Fruit fly (Drosophila melanogaster) whole organism, embryonic: ENCODE measurements around the gene mahe.

Experiments used
- Abd-B ChIP-seq: fragments of 200-800 bp; sonication (Bioruptor generic); optimal IDR thresholded peaks from 2 replicates; lab custom pipeline; 2018; ENCODE audit warnings: missing biosample characterization, mild to moderate bottlenecking, missing genetic modification characterization, moderate library complexity
- Aef1 ChIP-seq: fragments of 200-800 bp; sonication (Bioruptor generic); IDR thresholded peaks from 3 replicates; pipeline ENCODE4 v1.3.6; 2022; ENCODE audit warnings: missing biosample characterization, missing genetic modification characterization
- C15 ChIP-seq: fragments of 200-800 bp; sonication (Bioruptor generic); IDR thresholded peaks from 3 replicates; pipeline ENCODE4 v1.3.6; 2022; ENCODE audit warnings: missing biosample characterization, missing genetic modification characterization
- CG10147 ChIP-seq: fragments of 200-800 bp; sonication (Bioruptor generic); optimal IDR thresholded peaks from 2 replicates; lab custom pipeline; 2019; ENCODE audit warnings: missing biosample characterization, mild to moderate bottlenecking, missing genetic modification characterization, moderate library complexity
- CG10267 ChIP-seq: fragments of 200-800 bp; sonication (Bioruptor generic); optimal IDR thresholded peaks from 2 replicates; lab custom pipeline; 2018; ENCODE audit warnings: missing biosample characterization, mild to moderate bottlenecking, missing genetic modification characterization, moderate library complexity
- CG10274 ChIP-seq: fragments of 200-800 bp; sonication (Bioruptor generic); optimal IDR thresholded peaks from 3 replicates; lab custom pipeline; 2017; ENCODE audit warnings: missing biosample characterization, mild to moderate bottlenecking, missing genetic modification characterization
- CG12391 ChIP-seq: fragments of 200-800 bp; sonication (Bioruptor generic); optimal IDR thresholded peaks from 3 replicates; lab custom pipeline; 2018; ENCODE audit warnings: missing biosample characterization, mild to moderate bottlenecking, missing genetic modification characterization, moderate library complexity
- CG12744 ChIP-seq: fragments of 200-800 bp; sonication (Bioruptor generic); optimal IDR thresholded peaks from 2 replicates; lab custom pipeline; 2016; ENCODE audit warnings: missing biosample characterization, missing genetic modification characterization
- CG14667 ChIP-seq: fragments of 200-800 bp; sonication (Bioruptor generic); IDR thresholded peaks from 2 replicates; pipeline ENCODE4 v1.3.6; 2022; ENCODE audit warnings: missing biosample characterization, missing genetic modification characterization
- CG17612 ChIP-seq: fragments of 200-800 bp; sonication (Bioruptor generic); IDR thresholded peaks from 2 replicates; pipeline ENCODE4 v1.3.6; 2022; ENCODE audit warnings: missing biosample characterization, missing genetic modification characterization
- CG17829 ChIP-seq: fragments of 200-800 bp; optimal IDR thresholded peaks from 2 replicates; lab custom pipeline; 2019; ENCODE audit warnings: missing biosample characterization, mild to moderate bottlenecking, missing genetic modification characterization, moderate library complexity
- CG1792 ChIP-seq: fragments of 200-800 bp; sonication (Bioruptor generic); optimal IDR thresholded peaks from 2 replicates; lab custom pipeline; 2016; ENCODE audit warnings: missing biosample characterization, missing genetic modification characterization
- CG2116 ChIP-seq: fragments of 200-800 bp; sonication (Bioruptor generic); optimal IDR thresholded peaks from 3 replicates; lab custom pipeline; 2018; ENCODE audit warnings: missing biosample characterization, mild to moderate bottlenecking, missing genetic modification characterization
- CG2129 ChIP-seq: fragments of 200-800 bp; sonication (Bioruptor generic); IDR thresholded peaks from 2 replicates; pipeline ENCODE4 v1.3.6; 2022; ENCODE audit warnings: missing biosample characterization, missing genetic modification characterization; ENCODE audit not compliant: partially characterized antibody
- CG30020 ChIP-seq: fragments of 200-800 bp; optimal IDR thresholded peaks from 2 replicates; lab custom pipeline; 2019; ENCODE audit warnings: missing biosample characterization, mild to moderate bottlenecking, missing genetic modification characterization, moderate library complexity
- CG31365 ChIP-seq: fragments of 200-800 bp; sonication (Bioruptor generic); optimal IDR thresholded peaks from 2 replicates; lab custom pipeline; 2018; ENCODE audit warnings: missing biosample characterization, mild to moderate bottlenecking, missing genetic modification characterization
- CG3726 ChIP-seq: fragments of 200-800 bp; sonication (Bioruptor generic); IDR thresholded peaks from 3 replicates; pipeline ENCODE4, ENCODE4 v1.3.6; 2022; ENCODE audit warnings: missing biosample characterization, missing genetic modification characterization
- CG43689 ChIP-seq: fragments of 200-800 bp; sonication (Bioruptor generic); IDR thresholded peaks from 2 replicates; pipeline ENCODE4 v1.3.6; 2022; ENCODE audit warnings: missing biosample characterization, missing genetic modification characterization
- CG4707 ChIP-seq: fragments of 200-800 bp; sonication (Bioruptor generic); optimal IDR thresholded peaks from 2 replicates; lab custom pipeline; 2018; ENCODE audit warnings: missing biosample characterization, mild to moderate bottlenecking, missing genetic modification characterization, moderate library complexity
- CG8765 ChIP-seq: fragments of 200-800 bp; sonication (Bioruptor generic); IDR thresholded peaks from 2 replicates; pipeline ENCODE4 v1.3.6; 2022; ENCODE audit warnings: missing biosample characterization, missing genetic modification characterization
- CG8924 ChIP-seq: fragments of 200-800 bp; optimal IDR thresholded peaks from 3 replicates; lab custom pipeline; 2019; ENCODE audit warnings: missing biosample characterization, mild to moderate bottlenecking, missing genetic modification characterization, moderate library complexity
- CG9215 ChIP-seq: fragments of 200-800 bp; sonication (Bioruptor generic); IDR thresholded peaks from 2 replicates; pipeline ENCODE4 v1.3.6; 2022; ENCODE audit warnings: missing biosample characterization, missing genetic modification characterization
- CG9609 ChIP-seq: fragments of 200-800 bp; sonication (Bioruptor generic); optimal IDR thresholded peaks from 3 replicates; lab custom pipeline; 2016; ENCODE audit warnings: missing biosample characterization, missing genetic modification characterization
- Dek ChIP-seq: fragments of 200-800 bp; sonication (Bioruptor generic); optimal IDR thresholded peaks from 3 replicates; lab custom pipeline; 2019; ENCODE audit warnings: missing biosample characterization, mild to moderate bottlenecking, missing genetic modification characterization, moderate library complexity
- Dip2 ChIP-seq: fragments of 200-800 bp; sonication (Bioruptor generic); IDR thresholded peaks from 2 replicates; pipeline ENCODE4 v1.3.6; 2022; ENCODE audit warnings: missing biosample characterization, missing genetic modification characterization
- HLH3B ChIP-seq: fragments of 200-800 bp; sonication (Bioruptor generic); IDR thresholded peaks from 2 replicates; pipeline ENCODE4 v1.3.6; 2022; ENCODE audit warnings: missing biosample characterization, missing genetic modification characterization
- HLH4C ChIP-seq: fragments of 200-800 bp; sonication (Bioruptor generic); IDR thresholded peaks from 3 replicates; pipeline ENCODE4 v1.3.6; 2022; ENCODE audit warnings: missing biosample characterization, missing genetic modification characterization; ENCODE audit not compliant: partially characterized antibody
- HmgD ChIP-seq: fragments of 200-800 bp; sonication (Bioruptor generic); optimal IDR thresholded peaks from 3 replicates; lab custom pipeline; 2016; ENCODE audit warnings: missing biosample characterization, missing genetic modification characterization
- Myb ChIP-seq: fragments of 200-800 bp; sonication (Bioruptor generic); optimal IDR thresholded peaks from 2 replicates; lab custom pipeline; 2016; ENCODE audit warnings: missing biosample characterization, missing genetic modification characterization
- Nf-YA ChIP-seq: fragments of 200-800 bp; sonication (Bioruptor generic); IDR thresholded peaks from 2 replicates; pipeline ENCODE4 v1.3.6; 2022; ENCODE audit warnings: missing biosample characterization, missing genetic modification characterization
- Nf-YB ChIP-seq: fragments of 200-800 bp; sonication (Bioruptor generic); optimal IDR thresholded peaks from 3 replicates; lab custom pipeline; 2019; ENCODE audit warnings: missing biosample characterization, mild to moderate bottlenecking, missing genetic modification characterization, moderate library complexity
- Nf-YC ChIP-seq: fragments of 200-800 bp; optimal IDR thresholded peaks from 3 replicates; lab custom pipeline; 2019; ENCODE audit warnings: missing biosample characterization, mild to moderate bottlenecking, missing genetic modification characterization, moderate library complexity
- Poxn ChIP-seq: fragments of 200-800 bp; sonication (Bioruptor generic); IDR thresholded peaks from 2 replicates; pipeline ENCODE4 v1.3.6; 2022; ENCODE audit warnings: missing biosample characterization, missing genetic modification characterization
- Rfx ChIP-seq: fragments of 200-800 bp; sonication (Bioruptor generic); IDR thresholded peaks from 2 replicates; pipeline ENCODE4 v1.3.6; 2022; ENCODE audit warnings: missing biosample characterization, missing genetic modification characterization
- Sry-δ ChIP-seq: fragments of 200-800 bp; sonication (Bioruptor generic); optimal IDR thresholded peaks from 2 replicates; lab custom pipeline; 2016; ENCODE audit warnings: missing biosample characterization, missing genetic modification characterization
- aop ChIP-seq: fragments of 200-800 bp; sonication (Bioruptor generic); IDR thresholded peaks from 2 replicates; pipeline ENCODE4 v1.3.6; 2022; ENCODE audit warnings: missing biosample characterization, missing genetic modification characterization
- ato ChIP-seq: fragments of 200-800 bp; sonication (Bioruptor generic); IDR thresholded peaks from 2 replicates; pipeline ENCODE4 v1.3.6; 2022; ENCODE audit warnings: missing biosample characterization, missing genetic modification characterization; ENCODE audit not compliant: partially characterized antibody
- chm ChIP-seq: fragments of 200-800 bp; sonication (Bioruptor generic); IDR thresholded peaks from 2 replicates; pipeline ENCODE4 v1.3.6; 2022; ENCODE audit warnings: missing biosample characterization, missing genetic modification characterization
- dpn ChIP-seq, 2 experiments: fragments of 200-800 bp; sonication (Bioruptor generic); optimal IDR thresholded peaks; 3 replicates each; lab custom pipeline; 2016; ENCODE audit warnings: missing biosample characterization in 2 of 2, missing genetic modification characterization in 2 of 2
- dysf ChIP-seq: fragments of 200-800 bp; sonication (Bioruptor generic); IDR thresholded peaks from 3 replicates; pipeline ENCODE4 v1.3.6; 2022; ENCODE audit warnings: missing biosample characterization, missing genetic modification characterization
- esg ChIP-seq: fragments of 200-800 bp; sonication (Bioruptor generic); conservative IDR thresholded peaks from 2 replicates; pipeline ENCODE4 v1.3.6; 2022; ENCODE audit warnings: missing biosample characterization, missing genetic modification characterization
- gsb ChIP-seq: fragments of 200-800 bp; sonication (Bioruptor generic); IDR thresholded peaks from 2 replicates; pipeline ENCODE4 v1.3.6; 2022; ENCODE audit warnings: missing biosample characterization, missing genetic modification characterization
- her ChIP-seq: fragments of 200-800 bp; sonication (Bioruptor generic); optimal IDR thresholded peaks from 2 replicates; lab custom pipeline; 2016; ENCODE audit warnings: missing biosample characterization, missing genetic modification characterization
- hth ChIP-seq: fragments of >200 bp; optimal IDR thresholded peaks from 2 replicates; lab custom pipeline; 2017; ENCODE audit warnings: inconsistent platforms
- inv ChIP-seq: fragments of 200-800 bp; sonication (Bioruptor generic); IDR thresholded peaks from 2 replicates; pipeline ENCODE4 v1.3.6; 2022; ENCODE audit warnings: missing biosample characterization, missing genetic modification characterization; ENCODE audit not compliant: partially characterized antibody
- lov ChIP-seq, 2 experiments: fragments of 200-800 bp in 1 of 2; fragments of >200 bp in 1 of 2; sonication (Bioruptor generic) in 1 of 2; IDR thresholded peaks in 1 of 2; optimal IDR thresholded peaks in 1 of 2; 2 replicates in 1 of 2; 3 replicates in 1 of 2; pipeline versions ENCODE4 v1.3.6 to Lab custom; 2017 to 2022; ENCODE audit warnings: missing biosample characterization in 1 of 2, missing genetic modification characterization in 1 of 2
- phol ChIP-seq: fragments of 200-800 bp; sonication (Bioruptor generic); optimal IDR thresholded peaks from 3 replicates; lab custom pipeline; 2018; ENCODE audit warnings: missing biosample characterization, mild to moderate bottlenecking, missing genetic modification characterization, moderate library complexity
- row ChIP-seq: fragments of 200-800 bp; sonication (Bioruptor generic); IDR thresholded peaks from 3 replicates; pipeline ENCODE4 v1.3.6; 2022; ENCODE audit warnings: missing biosample characterization, missing genetic modification characterization
- ssp ChIP-seq: fragments of 200-800 bp; sonication (Bioruptor generic); IDR thresholded peaks from 2 replicates; pipeline ENCODE4 v1.3.6; 2022; ENCODE audit warnings: missing biosample characterization, missing genetic modification characterization
- stwl ChIP-seq: fragments of 200-800 bp; sonication (Bioruptor generic); optimal IDR thresholded peaks from 3 replicates; lab custom pipeline; 2018; ENCODE audit warnings: missing biosample characterization, mild to moderate bottlenecking, missing genetic modification characterization, moderate library complexity

mahe gene

DNA sequence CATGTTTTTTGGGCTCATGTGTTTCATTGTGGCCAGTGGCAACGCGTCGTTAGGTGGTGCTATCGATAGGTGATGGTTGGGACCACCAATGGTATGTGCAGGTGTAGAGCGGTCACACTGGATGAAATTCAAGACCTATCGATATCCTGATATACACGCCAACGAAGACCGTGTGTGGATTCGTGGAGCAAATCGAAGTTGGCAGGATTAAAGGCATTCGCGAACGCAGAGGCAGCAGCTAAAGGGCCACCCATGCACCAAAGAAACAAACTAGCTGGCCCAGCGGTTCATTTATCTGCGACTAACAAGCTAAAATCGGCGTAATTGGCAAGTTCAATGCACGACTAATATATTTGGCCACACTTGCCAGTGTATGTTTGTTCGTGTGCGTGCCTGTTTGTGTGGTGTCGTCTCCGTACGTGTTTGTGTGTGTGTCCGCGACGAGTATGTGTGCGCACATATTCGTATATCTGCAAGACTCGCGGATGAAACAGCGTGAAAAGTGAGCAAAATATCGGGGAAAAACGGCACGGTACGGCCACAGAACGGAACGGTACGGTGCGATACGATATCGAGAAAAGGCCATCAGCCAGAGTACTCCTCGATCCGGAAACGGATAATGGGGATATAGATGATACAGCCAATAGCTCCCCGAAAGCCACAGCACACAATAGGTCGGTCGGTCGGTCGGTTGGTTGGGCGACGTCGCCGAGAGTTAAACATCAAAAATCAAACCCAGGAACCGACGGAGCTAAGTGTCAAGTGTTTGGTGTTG is 4.8 kb upstream of the mahe start, which contains the start of gene Ubr3 (continued):
- no peak for TF ChIP-seq aop (GFP tag; lab: Robert Waterston, UW)
- TF ChIP-seq CG8765: no peak
- TF ChIP-seq CG10147 (GFP tag; lab: Kevin White, UChicago): peak; percentile 39
- peak; percentile 82 for TF ChIP-seq Sry-δ (GFP tag; lab: Kevin White, UChicago)
- peak; percentile 29 for TF ChIP-seq CG30020 (tag; lab: Kevin White, UChicago)
- no peak for TF ChIP-seq CG3726 (GFP tag; lab: Robert Waterston, UW)
- TF ChIP-seq Dip2 (GFP tag; lab: Robert Waterston, UW): no peak
- TF ChIP-seq stwl (tag; lab: Kevin White, UChicago): peak; percentile 68
- TF ChIP-seq hth (lab: Kevin White, UChicago): no peak
- no peak for TF ChIP-seq CG10274 (GFP tag; lab: Kevin White, UChicago)
- no peak for TF ChIP-seq CG1792
- TF ChIP-seq CG14667: no peak
- TF ChIP-seq CG2129 (GFP tag; lab: Robert Waterston, UW): 0 out of 2 replicates have a peak, but pooled peaks have one; percentile 30
- peak; percentile 28 for TF ChIP-seq CG17829 (tag; lab: Kevin White, UChicago)
- peak; percentile 81 for TF ChIP-seq HLH4C (GFP tag; lab: Robert Waterston, UW)
- TF ChIP-seq CG9609 (GFP tag; lab: Kevin White, UChicago): peak; percentile 2
- TF ChIP-seq Myb (GFP tag; lab: Kevin White, UChicago): peak; percentile 26
- TF ChIP-seq HmgD (GFP tag; lab: Kevin White, UChicago): peak; percentile 51
- TF ChIP-seq ssp: peak; percentile 90
- TF ChIP-seq HLH3B (GFP tag; lab: Robert Waterston, UW): no peak
- TF ChIP-seq C15 (GFP tag; lab: Robert Waterston, UW): no peak
- peak; percentile 94 for TF ChIP-seq CG2116 (GFP tag; lab: Kevin White, UChicago)
- TF ChIP-seq gsb (GFP tag; lab: Robert Waterston, UW): no peak
- no peak for TF ChIP-seq CG10267 (tag; lab: Kevin White, UChicago)
- TF ChIP-seq CG43689 (GFP tag; lab: Robert Waterston, UW): no peak
- TF ChIP-seq Nf-YC (tag; lab: Kevin White, UChicago): peak; percentile 57
- TF ChIP-seq row (GFP tag; lab: Robert Waterston, UW): peak; percentile 26; the same call in 1 of the 3 replicates
- peak; percentile 30 for TF ChIP-seq Nf-YB (GFP tag; lab: Kevin White, UChicago)
- peak; percentile 42 for TF ChIP-seq Rfx (GFP tag; lab: Robert Waterston, UW)
- peak in 1 of 2 experiments; percentile 11 for TF ChIP-seq dpn (GFP tag; optimal IDR thresholded peaks at IDR 0.05; lab: Kevin White, UChicago)
- no peak for TF ChIP-seq CG12744 (GFP tag; lab: Kevin White, UChicago)
- TF ChIP-seq Abd-B: peak; percentile 25
- no peak for TF ChIP-seq CG17612
- TF ChIP-seq CG9215 (GFP tag; lab: Robert Waterston, UW): no peak
- no peak for TF ChIP-seq chm (GFP tag; lab: Robert Waterston, UW)
- peak; percentile 9 for TF ChIP-seq CG12391
- no peak for TF ChIP-seq dysf (GFP tag; lab: Robert Waterston, UW)
- peak; percentile 20 for TF ChIP-seq phol
- TF ChIP-seq Nf-YA: no peak
- peak; percentile 74 for TF ChIP-seq inv (GFP tag; lab: Robert Waterston, UW)
- TF ChIP-seq Poxn (GFP tag; lab: Robert Waterston, UW): no peak
- no peak for TF ChIP-seq lov (optimal IDR thresholded peaks at IDR 0.05; lab: Kevin White, UChicago)
- no peak for TF ChIP-seq lov (GFP tag; IDR thresholded peaks at IDR 0.05; lab: Robert Waterston, UW)
- peak; percentile 19 for TF ChIP-seq CG8924 (tag; lab: Kevin White, UChicago)
- no peak for TF ChIP-seq her (GFP tag; lab: Kevin White, UChicago)
- TF ChIP-seq Aef1 (GFP tag; lab: Robert Waterston, UW): no peak
- no peak for TF ChIP-seq Dek (tag; lab: Kevin White, UChicago)
- peak; percentile 59 for TF ChIP-seq ato (GFP tag; lab: Robert Waterston, UW)
- TF ChIP-seq CG4707 (GFP tag; lab: Kevin White, UChicago): no peak
- no peak for TF ChIP-seq esg (GFP tag; lab: Robert Waterston, UW)
- no peak for TF ChIP-seq CG31365 (tag; lab: Kevin White, UChicago)
